Fruit fly (Drosophila melanogaster): ENCODE measurements around the gene CG13895.

The CG13895 gene

dm6 chr3L:738523-739356, 30.7 kb upstream of the CG13895 start (continued):
- TF ChIP-seq C15 (GFP tag; IDR thresholded peaks at IDR 0.05) (peak; percentile 80; the same call in 2 of the 3 replicates), CG12071 (GFP tag; optimal IDR thresholded peaks at IDR 0.05) (peak; percentile 67), CG7556 (GFP tag; optimal IDR thresholded peaks at IDR 0.05) (peak; percentile 93), CG34376 (GFP tag; optimal IDR thresholded peaks at IDR 0.05) (peak; percentile 60), Doc3 (GFP tag; IDR thresholded peaks at IDR 0.05; ENCODE audit: partially characterized antibody) (no peak), az2 (GFP tag; optimal IDR thresholded peaks at IDR 0.05) (peak; percentile 93), HLH54F (GFP tag; optimal IDR thresholded peaks at IDR 0.05) (peak; percentile 45), lab (GFP tag; optimal IDR thresholded peaks at IDR 0.05) (peak; percentile 95), sens-2 (GFP tag; IDR thresholded peaks at IDR 0.05) (peak; percentile 89), CrebB (tag; optimal IDR thresholded peaks at IDR 0.05) (peak; percentile 71), hb (GFP tag; IDR thresholded peaks at IDR 0.05; ENCODE audit: partially characterized antibody) (no peak), pan (optimal IDR thresholded peaks at IDR 0.05) (no peak), pan (GFP tag; optimal IDR thresholded peaks at IDR 0.05 in 1 of 2, IDR thresholded peaks at IDR 0.05 in 1 of 2) (peak in 1 of 2 experiments; percentile 94), tx (GFP tag; optimal IDR thresholded peaks at IDR 0.05) (peak; percentile 1), Hand (GFP tag; optimal IDR thresholded peaks at IDR 0.05) (peak; percentile 80), sqz (GFP tag; optimal IDR thresholded peaks at IDR 0.05) (peak; percentile 88), chinmo (GFP tag; IDR thresholded peaks at IDR 0.05; ENCODE audit: partially characterized antibody) (no peak)

- no peak for TF ChIP-seq luna (GFP tag; optimal IDR thresholded peaks at IDR 0.05)
- no peak for TF ChIP-seq cato (GFP tag; optimal IDR thresholded peaks at IDR 0.05; ENCODE audit: borderline replicate concordance)
- no peak for TF ChIP-seq CG11398 (GFP tag; optimal IDR thresholded peaks at IDR 0.05)
These were observed 29.6 kb upstream of the CG13895 start for dm6 chr3L:737445-738116.

- TF ChIP-seq CG2199 (GFP tag; IDR thresholded peaks at IDR 0.05) (peak; percentile 81; the same call in 1 of the 3 replicates), crol (GFP tag; IDR thresholded peaks at IDR 0.05) (peak; percentile 60; the same call in 1 of the 2 replicates), MBD-R2 (GFP tag; IDR thresholded peaks at IDR 0.05) (no peak), nmo (GFP tag; optimal IDR thresholded peaks at IDR 0.05) (no peak), Scr (GFP tag; IDR thresholded peaks at IDR 0.05; ENCODE audit: partially characterized antibody) (no peak), ci (GFP tag; IDR thresholded peaks at IDR 0.05) (peak; percentile 22; the same call in 1 of the 3 replicates), CG31224 (GFP tag; IDR thresholded peaks at IDR 0.05) (no peak), kah (GFP tag; optimal IDR thresholded peaks at IDR 0.05) (no peak), sqz (GFP tag; optimal IDR thresholded peaks at IDR 0.05) (peak; percentile 9), cwo (GFP tag; optimal IDR thresholded peaks at IDR 0.05) (no peak), CG6254 (GFP tag; optimal IDR thresholded peaks at IDR 0.05) (peak; percentile 6), CG2889 (GFP tag; IDR thresholded peaks at IDR 0.05) (no peak), kni (GFP tag; optimal IDR thresholded peaks at IDR 0.05) (peak; percentile 61), ham (GFP tag; IDR thresholded peaks at IDR 0.05) (no peak), CG17328 (GFP tag; IDR thresholded peaks at IDR 0.05) (0 out of 2 replicates have a peak, but pooled peaks have one; percentile 8), CG6175 (GFP tag; IDR thresholded peaks at IDR 0.05) (peak; percentile 17; the same call in 1 of the 3 replicates), sr (GFP tag; IDR thresholded peaks at IDR 0.05) (peak; percentile 70; the same call in 2 of the 3 replicates), CG13287 (GFP tag; IDR thresholded peaks at IDR 0.05; ENCODE audit: partially characterized antibody) (no peak)
These were observed 28.6 kb upstream of the CG13895 start for dm6 chr3L:736542-737166.

All from whole organism, embryonic.